Worm (Caenorhabditis elegans): Measurements from ENCODE around the gene hrpk-2.

hrpk-2 gene

ce11 chrIII:7978289-7978688 lies 8.6 kb upstream of the hrpk-2 start:
- no peak for TF ChIP-seq hnd-1 (tag; optimal IDR thresholded peaks at IDR 0.05)

ce11 chrIII:7978723-7979122 lies 8.2 kb upstream of the hrpk-2 start:
- no peak for TF ChIP-seq pes-1 (GFP tag; IDR thresholded peaks at IDR 0.05)
- no peak for TF ChIP-seq flt-1 (GFP tag; IDR thresholded peaks at IDR 0.05)
- TF ChIP-seq ets-7 (tag; optimal IDR thresholded peaks at IDR 0.05): no peak
- TF ChIP-seq B0310.2 (tag; optimal IDR thresholded peaks at IDR 0.05): no peak
- no peak for TF ChIP-seq F13C5.2 (tag; optimal IDR thresholded peaks at IDR 0.05)
- TF ChIP-seq ceh-36 (tag; optimal IDR thresholded peaks at IDR 0.05): no peak

DNA sequence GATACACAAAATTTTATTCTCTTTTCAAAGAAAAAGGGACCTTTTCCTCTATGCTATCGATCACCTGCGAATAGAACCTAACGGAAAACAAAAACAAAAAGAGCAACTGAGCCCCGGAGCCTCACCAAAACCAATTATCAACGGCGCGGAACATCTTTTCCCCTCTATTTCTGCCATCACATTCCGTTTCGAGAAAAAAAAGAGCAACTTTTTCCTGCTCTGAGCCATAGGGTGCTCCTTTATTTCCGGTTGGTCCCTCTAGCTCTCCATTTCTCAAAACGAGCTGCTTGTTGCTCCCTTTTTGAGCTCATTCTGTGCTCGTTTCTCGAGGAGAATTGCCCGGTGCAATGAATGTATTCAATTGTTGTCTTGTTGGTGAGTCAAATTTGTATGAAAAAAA lies 7.3 kb upstream of the hrpk-2 start, which contains the start of gene clp-1:
clp-1 (plus strand) TSS at position 301 of the 400 bp plus-strand sequence.
- TF ChIP-seq scrt-1 (GFP tag; IDR thresholded peaks at IDR 0.05): no peak
- TF ChIP-seq aly-1 (tag; optimal IDR thresholded peaks at IDR 0.05): no peak
- no peak for TF ChIP-seq ama-1 (optimal IDR thresholded peaks at IDR 0.05)
- no peak for TF ChIP-seq flt-1 (GFP tag; IDR thresholded peaks at IDR 0.05)
- TF ChIP-seq hmg-4 (GFP tag; optimal IDR thresholded peaks at IDR 0.05): no peak
- TF ChIP-seq tbx-37 (GFP tag; conservative IDR thresholded peaks at IDR 0.05): no peak
- TF ChIP-seq ets-7 (tag; optimal IDR thresholded peaks at IDR 0.05): no peak
- TF ChIP-seq F13C5.2 (tag; optimal IDR thresholded peaks at IDR 0.05): no peak
- TF ChIP-seq hnd-1 (tag; optimal IDR thresholded peaks at IDR 0.05): no peak
- TF ChIP-seq tbx-11 (GFP tag; IDR thresholded peaks at IDR 0.05): no peak
- no peak for TF ChIP-seq tra-4 (tag; optimal IDR thresholded peaks at IDR 0.05)
- no peak for TF ChIP-seq hmbx-1 (tag; optimal IDR thresholded peaks at IDR 0.05)
- TF ChIP-seq ceh-13 (GFP tag; optimal IDR thresholded peaks at IDR 0.05): no peak
- TF ChIP-seq sea-1 (GFP tag; conservative IDR thresholded peaks at IDR 0.05): no peak
- TF ChIP-seq B0310.2 (tag; optimal IDR thresholded peaks at IDR 0.05): no peak
- no peak for TF ChIP-seq ceh-36 (tag; optimal IDR thresholded peaks at IDR 0.05)
- no peak for TF ChIP-seq pes-1 (GFP tag; IDR thresholded peaks at IDR 0.05)

DNA sequence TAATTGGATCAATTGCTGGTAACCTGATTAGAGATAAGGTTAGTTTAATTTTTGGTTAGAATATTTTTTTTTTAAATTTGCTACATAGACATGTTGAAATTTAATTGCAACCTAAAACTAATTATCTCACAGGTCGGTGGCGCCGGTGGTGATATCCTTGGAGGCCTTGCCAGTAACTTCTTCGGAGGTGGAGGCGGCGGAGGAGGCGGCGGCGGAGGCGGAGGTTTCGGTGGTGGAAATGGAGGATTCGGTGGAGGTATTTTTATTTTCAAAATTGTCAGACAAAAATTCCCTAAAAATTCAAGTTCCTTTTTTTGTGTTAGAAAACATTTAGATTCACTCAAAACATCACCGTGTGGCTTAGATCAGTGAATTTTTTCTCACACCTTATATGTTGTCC lies 5.7 kb upstream of the hrpk-2 start:
- TF ChIP-seq ama-1 (optimal IDR thresholded peaks at IDR 0.05) (no peak), hmbx-1 (tag; optimal IDR thresholded peaks at IDR 0.05) (no peak), flt-1 (GFP tag; IDR thresholded peaks at IDR 0.05) (no peak), tbx-37 (GFP tag; conservative IDR thresholded peaks at IDR 0.05) (no peak), sea-1 (GFP tag; conservative IDR thresholded peaks at IDR 0.05) (no peak), hmg-4 (GFP tag; optimal IDR thresholded peaks at IDR 0.05) (no peak), F13C5.2 (tag; optimal IDR thresholded peaks at IDR 0.05) (no peak), B0310.2 (tag; optimal IDR thresholded peaks at IDR 0.05) (no peak), ceh-13 (GFP tag; optimal IDR thresholded peaks at IDR 0.05) (no peak), tra-4 (tag; optimal IDR thresholded peaks at IDR 0.05) (no peak), pes-1 (GFP tag; IDR thresholded peaks at IDR 0.05) (no peak), ceh-36 (tag; optimal IDR thresholded peaks at IDR 0.05) (no peak), tbx-11 (GFP tag; IDR thresholded peaks at IDR 0.05) (no peak), ets-7 (tag; optimal IDR thresholded peaks at IDR 0.05) (no peak), hnd-1 (tag; optimal IDR thresholded peaks at IDR 0.05) (no peak), aly-1 (tag; optimal IDR thresholded peaks at IDR 0.05) (no peak)

DNA sequence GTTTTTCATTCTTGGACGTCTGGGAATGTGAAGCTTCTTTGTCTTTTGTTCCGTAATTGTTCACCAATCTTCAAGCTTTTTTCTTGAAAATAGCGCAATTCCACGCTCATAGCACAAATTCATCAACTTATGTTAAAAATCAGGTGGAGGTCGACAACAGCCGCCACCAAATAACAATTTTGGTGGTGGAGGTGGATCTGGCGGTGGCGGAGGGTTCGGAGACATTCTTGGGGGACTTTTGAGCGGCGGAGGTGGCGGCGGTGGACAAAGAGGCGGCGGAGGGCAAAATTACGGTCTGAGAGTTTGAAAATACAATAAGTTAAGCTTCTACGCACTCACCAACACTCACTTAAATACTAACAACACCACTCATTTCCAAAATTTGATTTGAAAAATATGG lies 5.0 kb upstream of the hrpk-2 start:
- TF ChIP-seq flt-1 (GFP tag; IDR thresholded peaks at IDR 0.05): no peak
- TF ChIP-seq tra-4 (tag; optimal IDR thresholded peaks at IDR 0.05): no peak

- TF ChIP-seq F13C5.2 (tag; optimal IDR thresholded peaks at IDR 0.05): no peak
- TF ChIP-seq tbx-37 (GFP tag; conservative IDR thresholded peaks at IDR 0.05): no peak
- TF ChIP-seq hmbx-1 (tag; optimal IDR thresholded peaks at IDR 0.05): no peak
- TF ChIP-seq ama-1 (optimal IDR thresholded peaks at IDR 0.05): no peak
- no peak for TF ChIP-seq flt-1 (GFP tag; IDR thresholded peaks at IDR 0.05)
- no peak for TF ChIP-seq ets-7 (tag; optimal IDR thresholded peaks at IDR 0.05)
- TF ChIP-seq pes-1 (GFP tag; IDR thresholded peaks at IDR 0.05): no peak
- no peak for TF ChIP-seq tra-4 (tag; optimal IDR thresholded peaks at IDR 0.05)
- no peak for TF ChIP-seq hmg-4 (GFP tag; optimal IDR thresholded peaks at IDR 0.05)
- no peak for TF ChIP-seq hnd-1 (tag; optimal IDR thresholded peaks at IDR 0.05)
- no peak for TF ChIP-seq tbx-11 (GFP tag; IDR thresholded peaks at IDR 0.05)
- TF ChIP-seq aly-1 (tag; optimal IDR thresholded peaks at IDR 0.05): no peak
- TF ChIP-seq ceh-36 (tag; optimal IDR thresholded peaks at IDR 0.05): no peak
- no peak for TF ChIP-seq ceh-13 (GFP tag; optimal IDR thresholded peaks at IDR 0.05)
- no peak for TF ChIP-seq sea-1 (GFP tag; conservative IDR thresholded peaks at IDR 0.05)
- no peak for TF ChIP-seq scrt-1 (GFP tag; IDR thresholded peaks at IDR 0.05)
- TF ChIP-seq B0310.2 (tag; optimal IDR thresholded peaks at IDR 0.05): no peak
Measured at ce11 chrIII:7996353-7996752, 9.4 kb downstream of the hrpk-2 start, which contains the start of gene npr-17. Gene npr-17 (minus strand): TSS chrIII:7996453.

- no peak for TF ChIP-seq ceh-36 (tag; optimal IDR thresholded peaks at IDR 0.05)
- TF ChIP-seq hnd-1 (tag; optimal IDR thresholded peaks at IDR 0.05): no peak
- TF ChIP-seq pes-1 (GFP tag; IDR thresholded peaks at IDR 0.05): no peak
Measured at ce11 chrIII:7997447-7998046, 10.6 kb downstream of the hrpk-2 start.

DNA sequence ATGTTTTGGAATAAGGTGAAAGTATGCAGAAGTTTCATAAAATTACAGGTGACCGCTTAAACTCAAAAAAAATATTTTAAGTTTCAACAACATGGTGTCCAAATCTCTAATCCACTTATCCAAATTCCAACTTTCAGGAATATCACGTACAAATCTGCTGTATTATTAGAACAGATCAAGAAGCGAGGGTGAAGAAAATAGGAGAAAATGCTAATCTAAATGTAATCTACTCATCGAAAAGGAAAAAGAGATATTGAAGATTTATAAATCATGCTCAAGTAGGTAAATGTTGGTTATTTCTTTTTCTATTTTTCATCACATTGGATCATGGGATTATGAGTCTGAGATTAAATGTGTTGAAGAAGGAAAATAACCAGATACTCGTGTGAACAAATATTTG lies 14.6 kb downstream of the hrpk-2 start:
- TF ChIP-seq tbx-37 (GFP tag; conservative IDR thresholded peaks at IDR 0.05) (no peak), tbx-11 (GFP tag; IDR thresholded peaks at IDR 0.05) (no peak), scrt-1 (GFP tag; IDR thresholded peaks at IDR 0.05) (no peak), ceh-13 (GFP tag; optimal IDR thresholded peaks at IDR 0.05) (no peak), B0310.2 (tag; optimal IDR thresholded peaks at IDR 0.05) (no peak), hmbx-1 (tag; optimal IDR thresholded peaks at IDR 0.05) (no peak), pes-1 (GFP tag; IDR thresholded peaks at IDR 0.05) (no peak), tra-4 (tag; optimal IDR thresholded peaks at IDR 0.05) (no peak), ama-1 (optimal IDR thresholded peaks at IDR 0.05) (no peak), sea-1 (GFP tag; conservative IDR thresholded peaks at IDR 0.05) (no peak), hmg-4 (GFP tag; optimal IDR thresholded peaks at IDR 0.05) (no peak), aly-1 (tag; optimal IDR thresholded peaks at IDR 0.05) (no peak), hnd-1 (tag; optimal IDR thresholded peaks at IDR 0.05) (no peak), F13C5.2 (tag; optimal IDR thresholded peaks at IDR 0.05) (no peak), ets-7 (tag; optimal IDR thresholded peaks at IDR 0.05) (no peak), ceh-36 (tag; optimal IDR thresholded peaks at IDR 0.05) (no peak), flt-1 (GFP tag; IDR thresholded peaks at IDR 0.05) (no peak)

Measured in whole organism, early embryonic.